Fruit fly (Drosophila melanogaster) whole organism, embryonic: Measurements from ENCODE around the gene CG42820.

Experiments used
- CG10431 ChIP-seq: fragments of 200-800 bp; sonication (Bioruptor generic); optimal IDR thresholded peaks from 3 replicates; lab custom pipeline; 2018; ENCODE audit warnings: missing biosample characterization, mild to moderate bottlenecking, missing genetic modification characterization
- CG18011 ChIP-seq: fragments of 200-800 bp; sonication (Bioruptor generic); optimal IDR thresholded peaks from 2 replicates; lab custom pipeline; 2017; ENCODE audit warnings: missing biosample characterization, missing genetic modification characterization, mild to moderate bottlenecking, moderate library complexity, missing genotype
- CG2712 ChIP-seq: fragments of 200-800 bp; optimal IDR thresholded peaks from 3 replicates; lab custom pipeline; 2019; ENCODE audit warnings: missing biosample characterization, mild to moderate bottlenecking, missing genetic modification characterization, moderate library complexity
- CG31441 ChIP-seq: fragments of 200-800 bp; sonication (Bioruptor generic); IDR thresholded peaks from 2 replicates; pipeline ENCODE4 v1.3.6; 2022; ENCODE audit warnings: missing biosample characterization, missing genetic modification characterization
- CG4617 ChIP-seq: fragments of 200-800 bp; sonication (Bioruptor generic); optimal IDR thresholded peaks from 3 replicates; lab custom pipeline; 2016; ENCODE audit warnings: missing biosample characterization, missing genetic modification characterization, borderline replicate concordance
- CG6254 ChIP-seq: fragments of 200-800 bp; sonication (Bioruptor generic); optimal IDR thresholded peaks from 3 replicates; lab custom pipeline; 2017; ENCODE audit warnings: mild to moderate bottlenecking, missing biosample characterization, missing genetic modification reagents, missing genetic modification characterization
- Deaf1 ChIP-seq: fragments of 200-800 bp; optimal IDR thresholded peaks from 3 replicates; lab custom pipeline; 2019; ENCODE audit warnings: missing biosample characterization, mild to moderate bottlenecking, missing genetic modification characterization, moderate library complexity
- Hr78 ChIP-seq, 2 experiments: fragments of 200-800 bp in 1 of 2; fragments of >200 bp in 1 of 2; sonication (Bioruptor generic) in 1 of 2; optimal IDR thresholded peaks; 2 replicates each; lab custom pipeline; 2017 to 2019; ENCODE audit warnings: missing biosample characterization in 2 of 2, missing genetic modification characterization in 2 of 2, mild to moderate bottlenecking in 1 of 2, moderate library complexity in 1 of 2
- abd-A ChIP-seq: fragments of 200-800 bp; sonication (Bioruptor generic); optimal IDR thresholded peaks from 3 replicates; lab custom pipeline; 2019; ENCODE audit warnings: missing biosample characterization, mild to moderate bottlenecking, missing genetic modification characterization, moderate library complexity
- otp ChIP-seq: fragments of 200-800 bp; sonication (Bioruptor generic); IDR thresholded peaks from 3 replicates; pipeline ENCODE4, ENCODE4 v1.3.6; 2022; ENCODE audit warnings: missing biosample characterization, missing genetic modification characterization
- pan ChIP-seq, 4 experiments: fragments of >200 bp in 3 of 4; fragments of 200-800 bp in 1 of 4; sonication (Bioruptor generic) in 1 of 4; optimal IDR thresholded peaks in 3 of 4; IDR thresholded peaks in 1 of 4; 2 replicates each; pipeline versions ENCODE4 v1.3.6 to Lab custom; 2017 to 2022; ENCODE audit warnings: missing biosample characterization in 2 of 4, missing genetic modification characterization in 2 of 4, mixed read lengths in 1 of 4
- sens ChIP-seq: fragments of 200-800 bp; sonication (Bioruptor generic); peaks from one replicate; lab custom pipeline; 2016; ENCODE audit warnings: missing biosample characterization, missing genetic modification characterization
- sim ChIP-seq: fragments of 200-800 bp; sonication (Bioruptor generic); IDR thresholded peaks from 2 replicates; pipeline ENCODE4 v1.3.6; 2022; ENCODE audit warnings: missing biosample characterization, missing genetic modification characterization
- sima ChIP-seq: fragments of 200-800 bp; sonication (Bioruptor generic); optimal IDR thresholded peaks from 2 replicates; lab custom pipeline; 2016; ENCODE audit warnings: missing biosample characterization, missing genetic modification characterization

Gene CG42820

dm6 chr2L:8344536-8344935 is 47.7 kb downstream of the CG42820 start (continued):
- TF ChIP-seq otp (GFP tag; lab: Robert Waterston, UW) (no peak), CG2712 (no peak), CG4617 (GFP tag; lab: Kevin White, UChicago) (no peak), Deaf1 (tag; lab: Kevin White, UChicago) (peak; percentile 16), CG6254 (GFP tag; lab: Kevin White, UChicago) (no peak), CG31441 (no peak), CG10431 (GFP tag; lab: Kevin White, UChicago) (no peak), CG18011 (GFP tag; lab: Kevin White, UChicago) (no peak), Hr78 (GFP tag; optimal IDR thresholded peaks at IDR 0.05; lab: Kevin White, UChicago) (peak in 1 of 2 experiments; percentile 68), sima (GFP tag; lab: Kevin White, UChicago) (no peak)

dm6 chr2L:8342395-8342794 is 49.8 kb downstream of the CG42820 start, which contains the start of gene CG14273:
Gene CG14273, plus strand, starts transcription at chr2L:8342695.
- TF ChIP-seq abd-A (tag; lab: Kevin White, UChicago): no peak
- no peak for TF ChIP-seq sim (GFP tag; lab: Robert Waterston, UW)
- TF ChIP-seq sens (GFP tag; lab: Kevin White, UChicago): peak; percentile 11
- TF ChIP-seq pan (optimal IDR thresholded peaks at IDR 0.05; lab: Kevin White, UChicago): no peak
- TF ChIP-seq pan (GFP tag; optimal IDR thresholded peaks at IDR 0.05 in 1 of 2, IDR thresholded peaks at IDR 0.05 in 1 of 2): no peak
